Worm (Caenorhabditis elegans) whole organism, L2 larva: ENCODE data around the gene str-260.

Source experiments
- C34F6.9 ChIP-seq: fragments of 150-350 bp; optimal IDR thresholded peaks from 2 replicates; lab custom pipeline; 2014; ENCODE audit warnings: missing biosample characterization, missing genetic modification characterization
- R02D3.7 ChIP-seq: fragments of 150-350 bp; optimal IDR thresholded peaks from 2 replicates; lab custom pipeline; 2014; ENCODE audit warnings: missing biosample characterization, missing genetic modification characterization
- Y55F3AM.14 ChIP-seq: fragments of 200-800 bp; sonication (Bioruptor generic); optimal IDR thresholded peaks from 2 replicates; lab custom pipeline; 2018; ENCODE audit warnings: mild to moderate bottlenecking, missing genetic modification characterization, missing compliant biosample characterization
- ZK546.5 ChIP-seq: sonication (generic microtip); optimal IDR thresholded peaks from 2 replicates; lab custom pipeline; 2017; ENCODE audit warnings: missing biosample characterization, missing genetic modification characterization
- alr-1 ChIP-seq: fragments of 150-350 bp; optimal IDR thresholded peaks from 2 replicates; lab custom pipeline; 2014; ENCODE audit warnings: missing biosample characterization, missing genetic modification characterization
- aly-2 ChIP-seq: fragments of 150-350 bp; optimal IDR thresholded peaks from 2 replicates; lab custom pipeline; 2014; ENCODE audit warnings: missing biosample characterization, missing genetic modification characterization
- blmp-1 ChIP-seq: sonication (generic microtip); optimal IDR thresholded peaks from 2 replicates; lab custom pipeline; 2017; ENCODE audit warnings: missing genetic modification characterization, mild to moderate bottlenecking, missing compliant biosample characterization, antibody characterized with exemption, moderate library complexity; ENCODE audit not compliant: insufficient read depth
- ceh-16 ChIP-seq: fragments of 150-350 bp; optimal IDR thresholded peaks from 2 replicates; lab custom pipeline; 2014; ENCODE audit warnings: missing biosample characterization, missing genetic modification characterization
- ceh-82 ChIP-seq: fragments of 150-350 bp; optimal IDR thresholded peaks from 2 replicates; lab custom pipeline; 2014; ENCODE audit warnings: missing biosample characterization, missing genetic modification characterization
- crh-2 ChIP-seq: sonication (generic microtip); optimal IDR thresholded peaks from 2 replicates; lab custom pipeline; 2017; ENCODE audit warnings: missing biosample characterization, missing genetic modification characterization
- dmd-4 ChIP-seq: sonication (generic microtip); optimal IDR thresholded peaks from 2 replicates; lab custom pipeline; 2017; ENCODE audit warnings: missing biosample characterization, missing genetic modification characterization
- egl-27 ChIP-seq: sonication (generic microtip); optimal IDR thresholded peaks from 3 replicates; lab custom pipeline; 2017; ENCODE audit warnings: missing biosample characterization, missing genetic modification reagents, missing genetic modification characterization
- elt-1 ChIP-seq: fragments of 150-350 bp; optimal IDR thresholded peaks from 2 replicates; lab custom pipeline; 2014; ENCODE audit warnings: missing biosample characterization, missing genetic modification characterization
- gmeb-1 ChIP-seq: fragments of 150-350 bp; optimal IDR thresholded peaks from 2 replicates; lab custom pipeline; 2014; ENCODE audit warnings: missing biosample characterization, missing genetic modification characterization
- lin-11 ChIP-seq: fragments of 150-350 bp; sonication (generic microtip); optimal IDR thresholded peaks from 2 replicates; lab custom pipeline; 2014; ENCODE audit warnings: missing biosample characterization, missing genetic modification characterization, inconsistent platforms, mixed read lengths
- mab-5 ChIP-seq: fragments of 150-350 bp; optimal IDR thresholded peaks from 2 replicates; lab custom pipeline; 2014; ENCODE audit warnings: missing biosample characterization, missing genetic modification characterization
- mbf-1 ChIP-seq: sonication (generic microtip); optimal IDR thresholded peaks from 2 replicates; lab custom pipeline; 2017; ENCODE audit warnings: missing biosample characterization, missing genetic modification characterization
- nhr-10 ChIP-seq: sonication (generic microtip); optimal IDR thresholded peaks from 2 replicates; lab custom pipeline; 2017; ENCODE audit warnings: missing biosample characterization, missing genetic modification characterization
- nhr-12 ChIP-seq: fragments of 150-350 bp; optimal IDR thresholded peaks from 2 replicates; lab custom pipeline; 2014; ENCODE audit warnings: missing biosample characterization, missing genetic modification characterization
- nhr-129 ChIP-seq: fragments of 150-350 bp; optimal IDR thresholded peaks from 2 replicates; lab custom pipeline; 2014; ENCODE audit warnings: missing biosample characterization, missing genetic modification characterization
- nhr-23 ChIP-seq: fragments of 150-350 bp; optimal IDR thresholded peaks from 2 replicates; lab custom pipeline; 2014; ENCODE audit warnings: missing biosample characterization, missing genetic modification reagents, missing genetic modification characterization
- nhr-237 ChIP-seq: fragments of 150-350 bp; optimal IDR thresholded peaks from 2 replicates; lab custom pipeline; 2014; ENCODE audit warnings: missing biosample characterization, missing genetic modification characterization
- nhr-25 ChIP-seq: fragments of 150-350 bp; sonication (generic microtip); optimal IDR thresholded peaks from 3 replicates; lab custom pipeline; 2014; ENCODE audit warnings: missing biosample characterization, missing genetic modification characterization
- nhr-6 ChIP-seq: fragments of 150-350 bp; optimal IDR thresholded peaks from 2 replicates; lab custom pipeline; 2014; ENCODE audit warnings: missing biosample characterization, missing genetic modification characterization
- nhr-77 ChIP-seq: fragments of 150-350 bp; optimal IDR thresholded peaks from 2 replicates; lab custom pipeline; 2014; ENCODE audit warnings: missing biosample characterization, missing genetic modification characterization
- peb-1 ChIP-seq: fragments of 150-350 bp; optimal IDR thresholded peaks from 2 replicates; lab custom pipeline; 2014; ENCODE audit warnings: missing biosample characterization, missing genetic modification characterization
- sem-4 ChIP-seq: fragments of 150-350 bp; optimal IDR thresholded peaks from 2 replicates; lab custom pipeline; 2014; ENCODE audit warnings: missing biosample characterization, missing genetic modification reagents, missing genetic modification characterization
- skn-1 ChIP-seq: sonication (generic microtip); optimal IDR thresholded peaks from 2 replicates; lab custom pipeline; 2017; ENCODE audit warnings: missing biosample characterization, missing genetic modification characterization
- sma-3 ChIP-seq: sonication (generic microtip); optimal IDR thresholded peaks from 2 replicates; lab custom pipeline; 2016; ENCODE audit warnings: missing genetic modification reagents, missing genetic modification characterization, missing compliant biosample characterization
- sma-9 ChIP-seq, 2 experiments: fragments of 150-350 bp in 1 of 2; sonication (generic microtip) in 1 of 2; optimal IDR thresholded peaks; 2 replicates each; lab custom pipeline; 2014 to 2016; ENCODE audit warnings: missing genetic modification characterization in 2 of 2, mild to moderate bottlenecking in 1 of 2, missing biosample characterization in 1 of 2, missing compliant biosample characterization in 1 of 2, missing genetic modification reagents in 1 of 2, moderate library complexity in 1 of 2
- snpc-4 ChIP-seq: fragments of 150-350 bp; optimal IDR thresholded peaks from 2 replicates; lab custom pipeline; 2014; ENCODE audit warnings: missing biosample characterization, missing genetic modification characterization
- unc-39 ChIP-seq: fragments of 150-350 bp; optimal IDR thresholded peaks from 2 replicates; lab custom pipeline; 2014; ENCODE audit warnings: missing biosample characterization, missing genetic modification characterization
- unc-55 ChIP-seq: fragments of 150-350 bp; sonication (generic microtip); optimal IDR thresholded peaks from 3 replicates; lab custom pipeline; 2014; ENCODE audit warnings: missing biosample characterization, missing genetic modification reagents, missing genetic modification characterization
- unc-62 ChIP-seq: fragments of 150-350 bp; optimal IDR thresholded peaks from 2 replicates; lab custom pipeline; 2014; ENCODE audit warnings: missing biosample characterization, missing genetic modification reagents, missing genetic modification characterization
- ztf-1 ChIP-seq: fragments of 200-800 bp; sonication (Bioruptor generic); conservative IDR thresholded peaks from 2 replicates; pipeline ENCODE4 v1.3.6; 2022; ENCODE audit warnings: missing genetic modification characterization, missing compliant biosample characterization
- ztf-11 ChIP-seq: sonication (generic microtip); optimal IDR thresholded peaks from 2 replicates; lab custom pipeline; 2017; ENCODE audit warnings: missing biosample characterization, missing genetic modification characterization
- ztf-4 ChIP-seq: fragments of 150-350 bp; optimal IDR thresholded peaks from 2 replicates; lab custom pipeline; 2014; ENCODE audit warnings: missing biosample characterization, missing genetic modification characterization

Gene str-260

DNA sequence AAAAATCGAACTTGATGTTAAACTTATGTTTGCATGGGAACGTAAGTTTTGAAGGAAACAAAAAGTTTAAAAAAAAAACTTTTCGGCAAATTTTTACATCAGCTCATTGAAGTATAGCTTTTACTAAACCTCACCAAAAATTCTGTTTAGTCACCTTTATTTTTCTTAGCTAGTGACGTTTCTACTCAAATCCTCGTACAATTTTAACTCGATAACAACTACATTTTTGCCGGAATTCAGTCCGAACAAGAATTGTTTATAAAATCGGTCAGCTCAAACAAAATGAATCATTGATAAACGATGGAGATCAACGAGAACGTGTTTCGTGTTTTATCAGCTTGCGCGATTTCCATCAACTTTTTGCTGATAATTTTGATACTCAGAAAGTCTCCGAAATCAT, at the start of gene str-260:
str-260 (plus strand) TSS at position 301 of the 400 bp plus-strand sequence.
- TF ChIP-seq ztf-4 (no peak), gmeb-1 (tag; lab: Kevin White, UChicago) (no peak), ceh-16 (tag; lab: Kevin White, UChicago) (no peak), ZK546.5 (tag; lab: Kevin White, UChicago) (no peak), sem-4 (tag; lab: Kevin White, UChicago) (no peak), R02D3.7 (tag; lab: Kevin White, UChicago) (no peak), lin-11 (tag; lab: Kevin White, UChicago) (no peak), peb-1 (no peak), dmd-4 (tag; lab: Kevin White, UChicago) (no peak), sma-9 (GFP tag; optimal IDR thresholded peaks at IDR 0.05; lab: Kevin White, UChicago) (no peak), sma-9 (tag; optimal IDR thresholded peaks at IDR 0.05; lab: Kevin White, UChicago) (no peak), nhr-12 (tag; lab: Kevin White, UChicago) (no peak), elt-1 (tag; lab: Kevin White, UChicago) (no peak), unc-62 (GFP tag; lab: Kevin White, UChicago) (no peak), nhr-10 (tag; lab: Kevin White, UChicago) (no peak), nhr-129 (tag; lab: Kevin White, UChicago) (no peak), mbf-1 (no peak), ztf-11 (tag; lab: Kevin White, UChicago) (no peak), ceh-82 (no peak), nhr-77 (no peak), Y55F3AM.14 (no peak)
- TF ChIP-seq, all 48 proteins: peak for 0

DNA sequence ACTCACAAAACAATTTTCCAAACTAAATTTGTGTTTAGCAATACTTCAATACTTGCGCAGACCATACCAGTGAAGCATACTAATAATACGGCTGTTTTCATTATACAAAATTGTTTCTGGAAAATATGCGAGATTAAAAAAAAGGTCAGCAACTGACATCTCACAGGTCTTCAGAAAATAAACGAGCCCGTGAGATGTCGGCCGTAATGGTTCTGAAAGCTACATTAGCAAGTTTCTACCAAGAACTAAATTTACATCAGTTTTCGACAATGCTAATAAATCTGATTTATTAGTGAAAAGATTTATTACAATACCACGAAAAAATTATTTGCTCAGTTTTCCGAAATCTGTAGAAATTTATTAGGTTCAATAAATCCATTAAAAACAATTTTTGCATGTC, 49.5 kb upstream of the str-260 start, which contains the start of gene srbc-31:
srbc-31 (minus strand) TSS at position 101 of the 400 bp plus-strand sequence.
- TF ChIP-seq ztf-4 (no peak), unc-55 (no peak), unc-62 (GFP tag; lab: Kevin White, UChicago) (no peak), sma-3 (no peak), ceh-82 (no peak), nhr-6 (tag; lab: Kevin White, UChicago) (no peak), nhr-237 (tag; lab: Kevin White, UChicago) (no peak)

DNA sequence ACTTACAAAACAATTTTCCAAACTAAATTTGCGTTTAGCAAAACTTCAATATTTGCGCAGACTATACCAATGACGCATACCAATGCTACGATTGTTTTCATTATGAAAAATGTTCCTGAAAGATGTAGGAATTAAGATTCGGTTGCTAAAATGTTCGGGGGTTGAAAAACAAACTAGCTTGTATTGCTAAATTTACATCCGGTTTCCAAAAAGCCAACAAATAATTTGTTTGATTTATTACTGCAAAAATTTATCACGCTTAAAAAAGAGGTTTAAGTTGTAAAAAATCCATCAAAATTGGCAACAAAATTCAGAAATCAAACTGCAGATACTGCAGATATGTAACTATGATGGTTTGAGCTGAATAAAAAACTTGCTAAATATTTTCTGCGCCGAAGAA, 46.6 kb upstream of the str-260 start, which contains the start of gene srbc-30:
srbc-30 (minus strand) TSS at position 101 of the 400 bp plus-strand sequence.
- TF ChIP-seq ztf-1 (GFP tag; lab: Robert Waterston, UW) (no peak), R02D3.7 (tag; lab: Kevin White, UChicago) (no peak), aly-2 (no peak), nhr-23 (tag; lab: Kevin White, UChicago) (no peak), sma-3 (no peak), snpc-4 (tag; lab: Kevin White, UChicago) (no peak), mab-5 (tag; lab: Kevin White, UChicago) (no peak), C34F6.9 (tag; lab: Kevin White, UChicago) (no peak)

DNA sequence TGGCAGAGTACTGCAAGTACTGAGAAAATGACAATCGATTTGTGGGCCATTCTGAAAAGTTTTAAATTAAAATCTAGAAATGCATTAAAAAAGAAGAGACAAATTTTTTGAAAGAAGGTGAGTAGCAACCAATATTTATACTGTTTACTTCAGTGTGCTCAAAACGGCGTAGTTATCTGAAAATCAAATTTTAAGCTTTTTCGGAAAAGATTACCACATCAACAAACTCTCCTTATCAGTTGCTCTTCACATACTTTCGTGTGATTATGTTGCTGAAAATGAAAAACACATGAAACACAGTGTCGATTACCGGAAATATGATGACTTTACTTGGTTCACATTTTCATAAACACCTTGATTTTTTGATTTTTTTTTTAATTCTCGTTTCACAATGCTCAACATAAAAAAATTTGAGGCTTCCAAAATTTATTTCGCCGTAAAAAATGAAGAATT, 44.4 kb upstream of the str-260 start, which contains the start of gene lys-7:
lys-7 (minus strand) TSS at position 51 of the 453 bp plus-strand sequence.
- TF ChIP-seq sma-9 (GFP tag; optimal IDR thresholded peaks at IDR 0.05; lab: Kevin White, UChicago), result peak; percentile 12
- no peak for TF ChIP-seq sma-9 (tag; optimal IDR thresholded peaks at IDR 0.05; lab: Kevin White, UChicago)
- no peak for TF ChIP-seq nhr-23 (tag; lab: Kevin White, UChicago)
- TF ChIP-seq unc-62 (GFP tag; lab: Kevin White, UChicago), result no peak
- TF ChIP-seq egl-27, result no peak
- TF ChIP-seq mbf-1, result no peak
- TF ChIP-seq snpc-4 (tag; lab: Kevin White, UChicago), result no peak
- TF ChIP-seq sem-4 (tag; lab: Kevin White, UChicago), result no peak

DNA sequence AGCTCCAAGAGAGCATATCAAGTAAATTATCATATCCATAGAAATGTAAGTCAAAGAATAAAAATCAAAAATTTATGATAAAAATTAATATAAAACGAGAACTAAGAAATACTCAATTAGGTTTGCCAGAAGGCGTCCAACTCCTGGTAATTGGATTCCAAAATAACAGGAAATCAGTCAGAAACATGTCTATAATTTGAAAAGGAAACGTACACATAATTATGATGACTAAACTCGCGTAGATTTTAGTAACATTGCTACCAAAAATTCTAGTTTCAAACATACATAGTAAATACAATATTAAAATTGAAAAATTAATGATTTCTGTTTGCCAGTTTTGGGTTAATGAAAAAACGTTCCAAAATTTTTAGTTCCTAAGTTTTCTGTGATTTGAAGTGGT, 42.3 kb upstream of the str-260 start, which contains the start of gene srbc-33:
srbc-33 (minus strand) TSS at position 101 of the 400 bp plus-strand sequence.
- no peak for TF ChIP-seq nhr-25 (tag; lab: Kevin White, UChicago)

DNA sequence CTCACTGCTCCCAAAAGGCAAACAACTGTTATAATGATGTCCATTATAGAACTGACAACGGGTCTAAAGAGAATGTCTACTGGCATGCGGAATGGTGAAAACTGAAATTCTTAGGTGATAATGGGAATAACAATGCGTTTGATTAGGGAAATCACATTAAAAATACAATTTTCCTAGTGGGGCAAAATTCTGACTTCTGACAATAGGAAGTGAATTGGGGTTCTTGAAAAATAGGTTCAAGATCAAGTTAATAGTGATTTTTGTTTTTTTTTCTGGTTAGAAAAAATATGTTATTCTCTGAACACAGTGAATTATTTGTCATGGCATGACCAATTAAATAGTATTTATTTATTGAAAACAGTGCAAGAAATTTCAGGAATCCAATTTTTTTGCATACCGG, 40.1 kb upstream of the str-260 start, which contains the start of gene srbc-32:
srbc-32 (minus strand) TSS at position 101 of the 400 bp plus-strand sequence.
- no peak for TF ChIP-seq unc-39 (tag; lab: Kevin White, UChicago)
- TF ChIP-seq ztf-11 (tag; lab: Kevin White, UChicago), result no peak
- no peak for TF ChIP-seq snpc-4 (tag; lab: Kevin White, UChicago)
- no peak for TF ChIP-seq nhr-6 (tag; lab: Kevin White, UChicago)
- no peak for TF ChIP-seq skn-1
- TF ChIP-seq ztf-4, result no peak
- no peak for TF ChIP-seq nhr-10 (tag; lab: Kevin White, UChicago)
- no peak for TF ChIP-seq alr-1 (tag; lab: Kevin White, UChicago)
- no peak for TF ChIP-seq Y55F3AM.14
- no peak for TF ChIP-seq nhr-12 (tag; lab: Kevin White, UChicago)
- no peak for TF ChIP-seq blmp-1
- no peak for TF ChIP-seq crh-2 (tag; lab: Kevin White, UChicago)
